Fruit fly (Drosophila melanogaster) whole organism, embryonic: Measurements from ENCODE around the gene CG33127.

Experiments
- BEAF-32 ChIP-seq: fragments of 200-800 bp; sonication (Bioruptor generic); optimal IDR thresholded peaks from 3 replicates; lab custom pipeline; 2017; ENCODE audit warnings: missing biosample characterization, missing genetic modification characterization, mild to moderate bottlenecking, moderate library complexity, missing genetic modification reagents
- CG10431 ChIP-seq: fragments of 200-800 bp; sonication (Bioruptor generic); optimal IDR thresholded peaks from 3 replicates; lab custom pipeline; 2018; ENCODE audit warnings: missing biosample characterization, mild to moderate bottlenecking, missing genetic modification characterization
- CG11247 ChIP-seq: fragments of 200-800 bp; sonication (Bioruptor generic); IDR thresholded peaks from 2 replicates; pipeline ENCODE4 v1.3.6; 2022; ENCODE audit warnings: missing biosample characterization, missing genetic modification characterization
- CG11456 ChIP-seq: fragments of 200-800 bp; sonication (Bioruptor generic); IDR thresholded peaks from 3 replicates; pipeline ENCODE4 v1.3.6; 2022; ENCODE audit warnings: missing biosample characterization, missing genetic modification characterization
- CG11504 ChIP-seq: fragments of 200-800 bp; sonication (Bioruptor generic); optimal IDR thresholded peaks from 3 replicates; lab custom pipeline; 2019; ENCODE audit warnings: missing biosample characterization, mild to moderate bottlenecking, missing genetic modification characterization, moderate library complexity
- CG11723 ChIP-seq: fragments of 200-800 bp; sonication (Bioruptor generic); optimal IDR thresholded peaks from 2 replicates; lab custom pipeline; 2017; ENCODE audit warnings: missing biosample characterization, mild to moderate bottlenecking, missing genetic modification characterization
- CG1233 ChIP-seq: fragments of 200-800 bp; sonication (Bioruptor generic); optimal IDR thresholded peaks from 4 replicates; lab custom pipeline; 2018; ENCODE audit warnings: missing biosample characterization, mild to moderate bottlenecking, missing genetic modification characterization
- CG13424 ChIP-seq: fragments of 200-800 bp; sonication (Bioruptor generic); optimal IDR thresholded peaks from 2 replicates; lab custom pipeline; 2019; ENCODE audit warnings: missing biosample characterization, mild to moderate bottlenecking, missing genetic modification characterization, moderate library complexity
- CG14441 ChIP-seq: fragments of 200-800 bp; sonication (Bioruptor generic); IDR thresholded peaks from 2 replicates; pipeline ENCODE4 v1.3.6; 2022; ENCODE audit warnings: missing biosample characterization, missing genetic modification characterization
- CG16863 ChIP-seq: fragments of 200-800 bp; sonication (Bioruptor generic); optimal IDR thresholded peaks from 3 replicates; lab custom pipeline; 2016; ENCODE audit warnings: missing biosample characterization, missing genetic modification characterization
- CG2202 ChIP-seq: fragments of 200-800 bp; sonication (Bioruptor generic); optimal IDR thresholded peaks from 2 replicates; lab custom pipeline; 2018; ENCODE audit warnings: missing biosample characterization, mild to moderate bottlenecking, missing genetic modification characterization
- CG2678 ChIP-seq: fragments of 200-800 bp; sonication (Bioruptor generic); optimal IDR thresholded peaks from 3 replicates; lab custom pipeline; 2019; ENCODE audit warnings: missing biosample characterization, mild to moderate bottlenecking, missing genetic modification characterization, moderate library complexity
- CG30403 ChIP-seq: fragments of 200-800 bp; sonication (Bioruptor generic); optimal IDR thresholded peaks from 3 replicates; lab custom pipeline; 2016; ENCODE audit warnings: missing biosample characterization, missing genetic modification characterization
- CG31365 ChIP-seq: fragments of 200-800 bp; sonication (Bioruptor generic); optimal IDR thresholded peaks from 2 replicates; lab custom pipeline; 2018; ENCODE audit warnings: missing biosample characterization, mild to moderate bottlenecking, missing genetic modification characterization
- CG31441 ChIP-seq: fragments of 200-800 bp; sonication (Bioruptor generic); IDR thresholded peaks from 2 replicates; pipeline ENCODE4 v1.3.6; 2022; ENCODE audit warnings: missing biosample characterization, missing genetic modification characterization
- CG32532 ChIP-seq: fragments of 200-800 bp; sonication (Bioruptor generic); IDR thresholded peaks from 2 replicates; pipeline ENCODE4 v1.3.6; 2022; ENCODE audit warnings: missing biosample characterization, missing genetic modification characterization
- CG4617 ChIP-seq: fragments of 200-800 bp; sonication (Bioruptor generic); optimal IDR thresholded peaks from 3 replicates; lab custom pipeline; 2016; ENCODE audit warnings: missing biosample characterization, missing genetic modification characterization, borderline replicate concordance
- CG5953 ChIP-seq: fragments of 200-800 bp; sonication (Bioruptor generic); IDR thresholded peaks from 2 replicates; pipeline ENCODE4 v1.3.6; 2022; ENCODE audit warnings: missing biosample characterization, missing genetic modification characterization
- CG8281 ChIP-seq: fragments of 200-800 bp; sonication (Bioruptor generic); optimal IDR thresholded peaks from 2 replicates; lab custom pipeline; 2018; ENCODE audit warnings: missing biosample characterization, mild to moderate bottlenecking, missing genetic modification characterization, moderate library complexity
- D19A ChIP-seq: fragments of 200-800 bp; optimal IDR thresholded peaks from 3 replicates; lab custom pipeline; 2019; ENCODE audit warnings: missing biosample characterization, mild to moderate bottlenecking, missing genetic modification characterization, moderate library complexity
- Dfd ChIP-seq, 2 experiments: fragments of >200 bp; optimal IDR thresholded peaks; 2 replicates each; lab custom pipeline; 2017; ENCODE audit warnings: missing biosample characterization in 2 of 2, missing genetic modification characterization in 2 of 2
- Gug ChIP-seq: fragments of 200-800 bp; sonication (Bioruptor generic); IDR thresholded peaks from 4 replicates; pipeline ENCODE4 v1.3.6; 2022; ENCODE audit warnings: missing biosample characterization, missing genetic modification characterization
- HLHmδ ChIP-seq: fragments of 200-800 bp; sonication (Bioruptor generic); optimal IDR thresholded peaks from 2 replicates; lab custom pipeline; 2018; ENCODE audit warnings: missing biosample characterization, mild to moderate bottlenecking, missing genetic modification characterization, moderate library complexity
- Hey ChIP-seq: fragments of 200-800 bp; sonication (Bioruptor generic); optimal IDR thresholded peaks from 3 replicates; lab custom pipeline; 2018; ENCODE audit warnings: missing biosample characterization, mild to moderate bottlenecking, missing genetic modification characterization
- MBD-R2 ChIP-seq: fragments of 200-800 bp; sonication (Bioruptor generic); IDR thresholded peaks from 2 replicates; pipeline ENCODE4 v1.3.6; 2022; ENCODE audit warnings: missing biosample characterization, missing genetic modification characterization
- Max ChIP-seq: fragments of 200-800 bp; sonication (Bioruptor generic); optimal IDR thresholded peaks from 2 replicates; lab custom pipeline; 2016; ENCODE audit warnings: missing biosample characterization, mild to moderate bottlenecking, missing genetic modification characterization
- Neu2 ChIP-seq: fragments of 200-800 bp; sonication (Bioruptor generic); optimal IDR thresholded peaks from 3 replicates; lab custom pipeline; 2016; ENCODE audit warnings: missing biosample characterization, missing genetic modification characterization, borderline replicate concordance
- Spps ChIP-seq: fragments of 200-800 bp; sonication (Bioruptor generic); optimal IDR thresholded peaks from 2 replicates; lab custom pipeline; 2018; ENCODE audit warnings: missing biosample characterization, mild to moderate bottlenecking, missing genetic modification characterization
- Xrp1 ChIP-seq: fragments of 200-800 bp; sonication (Bioruptor generic); IDR thresholded peaks from 2 replicates; pipeline ENCODE4 v1.3.6; 2022; ENCODE audit warnings: missing biosample characterization, missing genetic modification characterization
- abd-A ChIP-seq: fragments of 200-800 bp; sonication (Bioruptor generic); optimal IDR thresholded peaks from 3 replicates; lab custom pipeline; 2019; ENCODE audit warnings: missing biosample characterization, mild to moderate bottlenecking, missing genetic modification characterization, moderate library complexity
- ac ChIP-seq: fragments of 200-800 bp; sonication (Bioruptor generic); optimal IDR thresholded peaks from 3 replicates; lab custom pipeline; 2017; ENCODE audit warnings: missing biosample characterization, mild to moderate bottlenecking, missing genetic modification characterization
- al ChIP-seq: fragments of 200-800 bp; sonication (Bioruptor generic); IDR thresholded peaks from 2 replicates; pipeline ENCODE4 v1.3.6; 2022; ENCODE audit warnings: missing biosample characterization, missing genetic modification characterization
- cwo ChIP-seq: fragments of 200-800 bp; sonication (Bioruptor generic); optimal IDR thresholded peaks from 3 replicates; lab custom pipeline; 2017; ENCODE audit warnings: missing biosample characterization, missing genetic modification characterization, mild to moderate bottlenecking, moderate library complexity, missing genetic modification reagents
- eve ChIP-seq, 2 experiments: fragments of >200 bp; optimal IDR thresholded peaks; 2 replicates each; lab custom pipeline; 2017; ENCODE audit warnings: missing biosample characterization in 2 of 2, missing genetic modification characterization in 2 of 2
- fd3F ChIP-seq: fragments of 200-800 bp; sonication (Bioruptor generic); optimal IDR thresholded peaks from 2 replicates; lab custom pipeline; 2018; ENCODE audit warnings: missing biosample characterization, mild to moderate bottlenecking, missing genetic modification characterization, moderate library complexity
- fu2 ChIP-seq: fragments of 200-800 bp; sonication (Bioruptor generic); optimal IDR thresholded peaks from 2 replicates; lab custom pipeline; 2016; ENCODE audit warnings: missing biosample characterization, missing genetic modification characterization
- gem ChIP-seq: fragments of 200-800 bp; sonication (Bioruptor generic); optimal IDR thresholded peaks from 2 replicates; lab custom pipeline; 2019; ENCODE audit warnings: missing biosample characterization, mild to moderate bottlenecking, missing genetic modification characterization, moderate library complexity
- grau ChIP-seq: fragments of 200-800 bp; optimal IDR thresholded peaks from 3 replicates; lab custom pipeline; 2019; ENCODE audit warnings: missing biosample characterization, mild to moderate bottlenecking, missing genetic modification characterization, moderate library complexity
- gro ChIP-seq: fragments of 200-800 bp; sonication (Bioruptor generic); optimal IDR thresholded peaks from 2 replicates; lab custom pipeline; 2016; ENCODE audit warnings: missing biosample characterization, missing genetic modification characterization
- gt ChIP-seq: fragments of 200-800 bp; sonication (Bioruptor generic); IDR thresholded peaks from 2 replicates; pipeline ENCODE4 v1.3.6; 2022; ENCODE audit warnings: missing biosample characterization, missing genetic modification characterization
- hth ChIP-seq: fragments of >200 bp; optimal IDR thresholded peaks from 2 replicates; lab custom pipeline; 2017; ENCODE audit warnings: inconsistent platforms
- ken ChIP-seq: fragments of 200-800 bp; sonication (Bioruptor generic); IDR thresholded peaks from 3 replicates; pipeline ENCODE4 v1.3.6; 2022; ENCODE audit warnings: missing biosample characterization, missing genetic modification characterization
- lilli ChIP-seq: fragments of 200-800 bp; sonication (Bioruptor generic); optimal IDR thresholded peaks from 3 replicates; lab custom pipeline; 2016; ENCODE audit warnings: missing biosample characterization, missing genetic modification characterization
- otp ChIP-seq: fragments of 200-800 bp; sonication (Bioruptor generic); IDR thresholded peaks from 3 replicates; pipeline ENCODE4, ENCODE4 v1.3.6; 2022; ENCODE audit warnings: missing biosample characterization, missing genetic modification characterization
- pita ChIP-seq: fragments of 200-800 bp; sonication (Bioruptor generic); optimal IDR thresholded peaks from 2 replicates; lab custom pipeline; 2017; ENCODE audit warnings: missing biosample characterization, mild to moderate bottlenecking, missing genetic modification characterization
- prd ChIP-seq, 3 experiments: fragments of >200 bp in 2 of 3; fragments of 200-800 bp in 1 of 3; sonication (Bioruptor generic) in 1 of 3; optimal IDR thresholded peaks in 2 of 3; IDR thresholded peaks in 1 of 3; 2 replicates in 2 of 3; 3 replicates in 1 of 3; pipeline versions ENCODE4 v1.3.6 to Lab custom; 2017 to 2022; ENCODE audit warnings: missing biosample characterization in 1 of 3, missing genetic modification characterization in 1 of 3
- ro ChIP-seq: fragments of 200-800 bp; sonication (Bioruptor generic); IDR thresholded peaks from 2 replicates; pipeline ENCODE4 v1.3.6; 2022; ENCODE audit warnings: missing biosample characterization, missing genetic modification characterization
- sens-2 ChIP-seq: fragments of 200-800 bp; sonication (Bioruptor generic); IDR thresholded peaks from 2 replicates; pipeline ENCODE4 v1.3.6; 2022; ENCODE audit warnings: missing biosample characterization, missing genetic modification characterization
- slp2 ChIP-seq: fragments of 200-800 bp; sonication (Bioruptor generic); optimal IDR thresholded peaks from 2 replicates; lab custom pipeline; 2016; ENCODE audit warnings: missing biosample characterization, missing genetic modification characterization
- wek ChIP-seq: fragments of 200-800 bp; sonication (Bioruptor generic); optimal IDR thresholded peaks from 3 replicates; lab custom pipeline; 2018; ENCODE audit warnings: missing biosample characterization, mild to moderate bottlenecking, missing genetic modification characterization, moderate library complexity
- yki ChIP-seq: fragments of >200 bp; optimal IDR thresholded peaks from 3 replicates; lab custom pipeline; 2018

CG33127 gene

dm6 chr2L:305646-306045 lies 16.3 kb upstream of the CG33127 start, which contains the start of gene Plc21C (continued):
- TF ChIP-seq CG11247 (GFP tag; lab: Robert Waterston, UW) (0 out of 2 replicates have a peak, but pooled peaks have one; percentile 6), Neu2 (GFP tag; lab: Kevin White, UChicago) (no peak), MBD-R2 (GFP tag; lab: Robert Waterston, UW) (peak; percentile 64), ro (GFP tag; lab: Robert Waterston, UW) (no peak), abd-A (peak; percentile 13), otp (no peak), Spps (tag; lab: Kevin White, UChicago) (peak; percentile 24), ac (GFP tag; lab: Kevin White, UChicago) (no peak), gt (GFP tag; lab: Robert Waterston, UW) (no peak), slp2 (GFP tag; lab: Kevin White, UChicago) (peak; percentile 2), CG1233 (GFP tag; lab: Kevin White, UChicago) (no peak), BEAF-32 (GFP tag; lab: Kevin White, UChicago) (peak; percentile 64), grau (tag; lab: Kevin White, UChicago) (peak; percentile 58), yki (lab: Kevin White, UChicago) (no peak), CG11723 (no peak), CG8281 (tag; lab: Kevin White, UChicago) (no peak), ken (GFP tag; lab: Robert Waterston, UW) (no peak), CG4617 (GFP tag; lab: Kevin White, UChicago) (peak; percentile 29), lilli (peak; percentile 71), CG11456 (GFP tag; lab: Robert Waterston, UW) (0 out of 3 replicates have a peak, but pooled peaks have one; percentile 27), Dfd (GFP tag; optimal IDR thresholded peaks at IDR 0.05; lab: Kevin White, UChicago) (no peak), HLHmδ (GFP tag; lab: Kevin White, UChicago) (no peak), sens-2 (GFP tag; lab: Robert Waterston, UW) (no peak), hth (no peak), CG31365 (tag; lab: Kevin White, UChicago) (no peak), al (GFP tag; lab: Robert Waterston, UW) (peak; percentile 16; the same call in 1 of the 2 replicates), fd3F (no peak), CG31441 (GFP tag; lab: Robert Waterston, UW) (0 out of 2 replicates have a peak, but pooled peaks have one; percentile 46), CG14441 (GFP tag; lab: Robert Waterston, UW) (peak; percentile 48), CG5953 (GFP tag; lab: Robert Waterston, UW) (no peak), wek (GFP tag; lab: Kevin White, UChicago) (no peak), CG30403 (peak; percentile 52), D19A (tag; lab: Kevin White, UChicago) (peak; percentile 6), prd (optimal IDR thresholded peaks at IDR 0.05; lab: Kevin White, UChicago) (no peak), prd (GFP tag; IDR thresholded peaks at IDR 0.05; lab: Robert Waterston, UW) (peak; percentile 33; the same call in 1 of the 3 replicates), CG10431 (GFP tag; lab: Kevin White, UChicago) (no peak), CG13424 (peak; percentile 63), cwo (GFP tag; lab: Kevin White, UChicago) (peak; percentile 23), pita (GFP tag; lab: Kevin White, UChicago) (no peak), CG11504 (tag; lab: Kevin White, UChicago) (peak; percentile 65), fu2 (peak; percentile 53), gem (tag; lab: Kevin White, UChicago) (peak; percentile 59), CG32532 (GFP tag; lab: Robert Waterston, UW) (peak; percentile 56; the same call in 1 of the 2 replicates), Hey (tag; lab: Kevin White, UChicago) (no peak), Gug (GFP tag; lab: Robert Waterston, UW) (no peak), CG2202 (no peak), CG2678 (peak; percentile 56), eve (GFP tag; optimal IDR thresholded peaks at IDR 0.05; lab: Kevin White, UChicago) (no peak), Max (GFP tag; lab: Kevin White, UChicago) (peak; percentile 65), gro (peak; percentile 42), Xrp1 (no peak), CG16863 (peak; percentile 18)
